Fruit fly (Drosophila melanogaster) Kc167 (cell line): Measurements from ENCODE around the gene CREG.

ENCODE experiments used
- Myc ChIP-seq: fragments of >200 bp; optimal IDR thresholded peaks from 2 replicates; lab custom pipeline; 2017; ENCODE audit warnings: missing external identifiers
- Sin3A ChIP-seq: fragments of >200 bp; optimal IDR thresholded peaks from 2 replicates; lab custom pipeline; 2018; ENCODE audit warnings: missing external identifiers
- h ChIP-seq: fragments of >200 bp; optimal IDR thresholded peaks from 3 replicates; lab custom pipeline; 2018; ENCODE audit warnings: missing external identifiers
- insv ChIP-seq: fragments of >200 bp; optimal IDR thresholded peaks from 3 replicates; lab custom pipeline; 2018; ENCODE audit warnings: missing external identifiers
- psq ChIP-seq: fragments of >200 bp; optimal IDR thresholded peaks from 2 replicates; lab custom pipeline; 2017; ENCODE audit warnings: missing external identifiers
- ttk ChIP-seq: sonication (Bioruptor generic); optimal IDR thresholded peaks from 2 replicates; lab custom pipeline; 2017; ENCODE audit warnings: missing external identifiers

Gene CREG

DNA sequence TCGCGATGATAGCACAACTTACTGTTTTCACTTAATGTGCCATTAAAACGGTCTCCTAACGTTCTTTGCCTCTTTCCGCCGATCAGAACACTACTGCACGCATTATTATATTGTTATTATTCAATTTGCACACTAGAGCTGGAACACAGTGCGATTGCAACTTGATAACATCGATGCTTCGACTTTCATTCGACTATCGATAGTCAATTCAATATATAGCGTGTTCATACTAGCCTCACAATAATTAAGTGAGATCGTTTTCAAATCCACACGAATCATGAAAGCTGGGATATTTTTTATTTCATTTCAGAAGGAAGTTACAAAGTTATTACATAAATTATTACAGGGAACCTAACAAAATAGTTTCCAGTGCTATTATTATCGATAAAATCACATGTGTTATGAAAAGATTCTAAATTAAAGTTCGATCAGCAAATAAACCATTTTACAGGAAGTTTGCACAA lies 6.9 kb upstream of the CREG start:
- TF ChIP-seq psq (lab: Kevin White, UChicago): no peak
- TF ChIP-seq Sin3A: no peak
- no peak for TF ChIP-seq insv (lab: Kevin White, UChicago)
- no peak for TF ChIP-seq Myc (lab: Kevin White, UChicago)
- TF ChIP-seq h (lab: Kevin White, UChicago): no peak
- TF ChIP-seq ttk (lab: Kevin White, UChicago): no peak

- TF ChIP-seq Sin3A: no peak
- TF ChIP-seq Myc (lab: Kevin White, UChicago): no peak
- no peak for TF ChIP-seq psq (lab: Kevin White, UChicago)
- no peak for TF ChIP-seq ttk (lab: Kevin White, UChicago)
Measured at dm6 chr3R:17400675-17401118, 6.3 kb upstream of the CREG start.

DNA sequence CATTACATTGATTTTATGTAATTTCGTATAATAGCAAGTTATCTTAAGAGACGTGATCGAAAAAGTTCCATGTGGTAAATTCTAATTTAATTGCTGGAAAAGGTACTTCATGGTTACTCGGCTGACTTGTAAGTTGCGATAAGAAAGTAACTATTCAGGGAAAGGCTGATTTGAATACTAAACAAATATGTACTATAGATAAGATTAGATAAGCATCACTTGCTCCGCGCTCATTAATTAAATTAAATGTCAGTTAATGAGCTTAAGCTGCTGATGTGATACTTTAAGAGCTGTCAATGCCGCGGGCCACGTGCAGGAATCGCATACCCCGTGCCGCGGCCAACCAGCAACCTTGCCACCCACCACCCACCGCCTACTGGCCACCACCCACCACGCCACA lies 5.7 kb upstream of the CREG start:
- TF ChIP-seq insv (lab: Kevin White, UChicago): no peak
- TF ChIP-seq ttk (lab: Kevin White, UChicago): no peak
- no peak for TF ChIP-seq h (lab: Kevin White, UChicago)
- TF ChIP-seq psq (lab: Kevin White, UChicago): no peak
- TF ChIP-seq Myc (lab: Kevin White, UChicago): no peak
- no peak for TF ChIP-seq Sin3A

DNA sequence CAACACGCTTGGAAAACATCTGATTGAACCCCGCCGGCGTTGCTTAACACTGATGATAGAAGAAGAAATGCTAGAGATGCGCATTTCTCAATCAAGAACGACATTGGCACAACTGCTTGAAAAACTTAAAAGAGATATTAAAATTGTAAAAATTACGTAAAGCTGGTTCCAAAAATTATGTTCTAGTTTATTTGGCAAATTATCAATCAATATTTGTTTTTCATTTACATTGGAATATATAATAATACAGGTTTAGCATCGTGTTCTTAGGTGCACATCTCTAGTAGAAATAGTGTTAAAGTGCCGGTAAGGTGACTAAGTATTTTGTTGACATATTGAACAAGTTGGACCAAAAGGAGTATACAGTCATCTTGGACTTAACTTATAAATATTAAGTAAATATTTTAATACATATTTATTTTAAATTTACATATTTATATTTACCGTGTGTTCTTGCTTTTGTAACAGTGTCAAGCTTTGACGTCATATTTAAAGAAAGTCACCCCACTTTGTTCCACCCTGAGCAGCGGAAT lies 3.1 kb downstream of the CREG start, which contains the start of the genes Brf and sds22:
TSS of gene Brf (minus strand) at position 25 of the 533 bp plus-strand sequence.
TSS of gene sds22 (plus strand) at position 282 of the 533 bp plus-strand sequence.
- TF ChIP-seq h (lab: Kevin White, UChicago) (no peak), Sin3A (no peak), ttk (lab: Kevin White, UChicago) (no peak), Myc (lab: Kevin White, UChicago) (no peak), psq (lab: Kevin White, UChicago) (no peak), insv (lab: Kevin White, UChicago) (no peak)

DNA sequence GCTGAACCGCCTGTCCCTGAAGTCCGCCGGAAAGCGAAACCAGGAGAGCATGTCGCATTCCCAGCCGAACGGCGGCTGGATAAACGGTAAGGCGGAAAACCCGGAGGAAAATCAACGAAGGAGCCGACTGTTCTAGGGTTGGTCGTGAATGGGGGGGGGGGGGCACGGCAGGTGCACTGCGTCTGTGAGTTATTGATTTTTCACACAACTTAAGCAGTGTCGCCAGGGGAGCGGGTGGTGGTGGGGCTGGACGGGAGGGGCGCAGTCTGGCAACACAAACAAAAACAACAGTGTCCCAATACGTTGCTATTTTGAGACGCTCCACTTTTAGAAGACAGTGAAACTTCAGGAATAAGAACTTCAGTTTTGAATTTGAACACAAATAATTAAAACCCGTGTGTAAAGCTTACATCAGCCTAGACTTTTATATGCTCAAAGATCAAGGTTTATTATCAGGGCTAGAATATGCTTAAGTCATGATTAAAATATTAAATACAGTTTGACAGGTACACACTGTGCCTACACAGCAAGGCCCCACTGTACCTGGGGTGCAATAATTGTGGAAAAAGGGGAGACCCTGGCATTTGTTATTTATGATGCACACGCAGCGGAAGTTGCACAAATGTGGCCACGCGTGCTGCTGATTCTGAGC lies 8.1 kb downstream of the CREG start:
- TF ChIP-seq Myc (lab: Kevin White, UChicago): no peak

DNA sequence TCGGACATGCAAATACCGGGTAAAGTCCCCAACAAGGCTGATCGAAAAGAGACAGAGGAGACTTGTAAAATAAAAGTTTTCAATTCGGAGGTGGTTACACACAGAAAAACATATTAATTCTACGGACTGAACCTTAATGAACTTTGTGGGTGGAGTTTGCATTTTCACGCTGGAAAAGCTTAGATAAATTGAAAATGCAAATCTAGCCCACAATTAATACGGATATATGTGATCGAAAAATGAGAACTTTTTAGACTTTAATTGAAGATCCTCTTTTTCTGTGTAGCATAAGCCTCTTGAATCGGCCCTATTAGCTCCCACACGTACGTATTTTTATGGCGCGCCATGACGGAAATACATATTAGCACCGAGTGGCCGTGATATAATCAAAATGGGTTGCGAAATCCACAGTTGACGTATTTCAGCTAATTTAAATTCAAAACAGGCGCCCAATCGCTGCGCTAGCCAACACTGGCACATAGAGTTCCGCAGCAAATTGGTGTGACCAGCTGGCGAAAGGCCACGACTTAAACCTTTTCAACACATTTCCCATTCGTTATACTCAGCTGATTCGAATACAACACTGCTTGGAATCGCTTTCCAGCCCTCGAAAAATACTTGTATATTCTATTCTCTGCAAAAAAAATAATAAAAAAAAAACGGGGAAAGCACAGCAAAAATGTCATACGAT lies 9.0 kb downstream of the CREG start:
- no peak for TF ChIP-seq insv (lab: Kevin White, UChicago)
- TF ChIP-seq Myc (lab: Kevin White, UChicago): no peak
- TF ChIP-seq psq (lab: Kevin White, UChicago): no peak
- no peak for TF ChIP-seq Sin3A
- no peak for TF ChIP-seq h (lab: Kevin White, UChicago)
- no peak for TF ChIP-seq ttk (lab: Kevin White, UChicago)

dm6 chr3R:17381916-17382315 lies 12.5 kb downstream of the CREG start:
- no peak for TF ChIP-seq Myc (lab: Kevin White, UChicago)
- no peak for TF ChIP-seq h (lab: Kevin White, UChicago)
- no peak for TF ChIP-seq Sin3A
- no peak for TF ChIP-seq psq (lab: Kevin White, UChicago)
- TF ChIP-seq ttk (lab: Kevin White, UChicago): no peak
- TF ChIP-seq insv (lab: Kevin White, UChicago): no peak

- TF ChIP-seq Myc (lab: Kevin White, UChicago) (no peak), ttk (lab: Kevin White, UChicago) (no peak), insv (lab: Kevin White, UChicago) (no peak), Sin3A (no peak), h (lab: Kevin White, UChicago) (no peak), psq (lab: Kevin White, UChicago) (no peak)
Measured at dm6 chr3R:17379742-17380141, 14.7 kb downstream of the CREG start, which contains the start of gene lute. lute (plus strand) TSS chr3R:17379944.

dm6 chr3R:17379051-17379450 lies 15.4 kb downstream of the CREG start:
- TF ChIP-seq Sin3A (no peak), ttk (lab: Kevin White, UChicago) (no peak), psq (lab: Kevin White, UChicago) (no peak), Myc (lab: Kevin White, UChicago) (no peak), insv (lab: Kevin White, UChicago) (no peak), h (lab: Kevin White, UChicago) (no peak)

dm6 chr3R:17377503-17377902 lies 16.9 kb downstream of the CREG start:
- TF ChIP-seq Myc (lab: Kevin White, UChicago): no peak
- TF ChIP-seq h (lab: Kevin White, UChicago): no peak
- no peak for TF ChIP-seq ttk (lab: Kevin White, UChicago)
- TF ChIP-seq Sin3A: no peak
- TF ChIP-seq psq (lab: Kevin White, UChicago): no peak
- TF ChIP-seq insv (lab: Kevin White, UChicago): no peak

dm6 chr3R:17371094-17371493 lies 23.3 kb downstream of the CREG start:
- TF ChIP-seq h (lab: Kevin White, UChicago): no peak

dm6 chr3R:17366023-17366422 lies 28.4 kb downstream of the CREG start, which contains the start of gene beat-IIa:
beat-IIa (minus strand) TSS chr3R:17366119.
- TF ChIP-seq Sin3A (no peak), psq (lab: Kevin White, UChicago) (no peak), ttk (lab: Kevin White, UChicago) (no peak), Myc (lab: Kevin White, UChicago) (no peak), h (lab: Kevin White, UChicago) (no peak), insv (lab: Kevin White, UChicago) (no peak)
